Worm (Caenorhabditis elegans): ENCODE data around the gene F16G10.1.

- TF ChIP-seq ces-1 (GFP tag; optimal IDR thresholded peaks at IDR 0.05) (no peak), M03D4.4 (tag; optimal IDR thresholded peaks at IDR 0.05) (no peak), pha-4 (tag; optimal IDR thresholded peaks at IDR 0.05) (no peak), mab-5 (tag; optimal IDR thresholded peaks at IDR 0.05) (no peak), elt-3 (tag; optimal IDR thresholded peaks at IDR 0.05) (no peak), ztf-11 (tag; optimal IDR thresholded peaks at IDR 0.05) (no peak), snpc-4 (tag; optimal IDR thresholded peaks at IDR 0.05) (no peak), bed-3 (GFP tag; optimal IDR thresholded peaks at IDR 0.05) (no peak), lin-32 (GFP tag; optimal IDR thresholded peaks at IDR 0.05) (no peak), sem-2 (GFP tag; optimal IDR thresholded peaks at IDR 0.05) (no peak), nhr-237 (tag; optimal IDR thresholded peaks at IDR 0.05) (no peak)
These were observed 11.4 kb downstream of the F16G10.1 start, which contains the start of gene fbxa-4 for ce11 chrII:2415439-2415838.

All from whole organism, mixed stage, embryonic.